Worm (Caenorhabditis elegans) whole organism, L4 larva: Measurements from ENCODE around the gene T10F2.2.

Experiments used
- D1046.2 ChIP-seq: fragments of 200-800 bp; sonication (Bioruptor generic); IDR thresholded peaks from 2 replicates; pipeline ENCODE4 v1.3.6; 2022; ENCODE audit warnings: missing genetic modification characterization, missing compliant biosample characterization
- F10B5.3 ChIP-seq: sonication (generic microtip); optimal IDR thresholded peaks from 2 replicates; lab custom pipeline; 2016; ENCODE audit warnings: mild to moderate bottlenecking, missing genetic modification characterization, missing compliant biosample characterization
- R02D3.7 ChIP-seq: fragments of 150-350 bp; sonication (generic microtip); optimal IDR thresholded peaks from 3 replicates; lab custom pipeline; 2014; ENCODE audit warnings: missing biosample characterization, missing genetic modification characterization
- T20F7.1 ChIP-seq: fragments of 200-800 bp; sonication (Bioruptor generic); optimal IDR thresholded peaks from 2 replicates; lab custom pipeline; 2018; ENCODE audit warnings: mild to moderate bottlenecking, missing genetic modification characterization, missing compliant biosample characterization
- Y48G9A.11 ChIP-seq: fragments of 200-800 bp; sonication (Bioruptor generic); IDR thresholded peaks from 2 replicates; pipeline ENCODE4 v1.3.6; 2022; ENCODE audit warnings: missing genetic modification reagents, missing genetic modification characterization, missing compliant biosample characterization
- ZK337.2 ChIP-seq: fragments of 200-800 bp; sonication (Bioruptor generic); IDR thresholded peaks from 2 replicates; pipeline ENCODE4 v1.3.6; 2022; ENCODE audit warnings: missing genetic modification reagents, missing genetic modification characterization, missing compliant biosample characterization
- aha-1 ChIP-seq: fragments of 150-350 bp; peaks from one replicate; lab custom pipeline; 2014; ENCODE audit warnings: missing biosample characterization, missing genetic modification characterization
- ama-1 ChIP-seq: fragments of 150-350 bp; optimal IDR thresholded peaks from 2 replicates; lab custom pipeline; 2014; ENCODE audit warnings: inconsistent platforms, mixed read lengths
- ceh-28 ChIP-seq: fragments of 150-350 bp; optimal IDR thresholded peaks from 2 replicates; lab custom pipeline; 2014; ENCODE audit warnings: missing biosample characterization, missing genetic modification reagents, missing genetic modification characterization
- ceh-62 ChIP-seq: sonication (generic microtip); optimal IDR thresholded peaks from 2 replicates; lab custom pipeline; 2017; ENCODE audit warnings: missing biosample characterization, missing genetic modification characterization
- cey-2 ChIP-seq: sonication (generic microtip); optimal IDR thresholded peaks from 3 replicates; lab custom pipeline; 2017; ENCODE audit warnings: missing genetic modification characterization, mild to moderate bottlenecking, missing compliant biosample characterization, antibody characterized with exemption, borderline replicate concordance; ENCODE audit not compliant: insufficient read depth
- daf-12 ChIP-seq: fragments of 150-350 bp; optimal IDR thresholded peaks from 2 replicates; lab custom pipeline; 2014; ENCODE audit warnings: missing biosample characterization, missing genetic modification reagents, missing genetic modification characterization
- daf-16 ChIP-seq, 3 experiments: sonication (generic microtip); optimal IDR thresholded peaks; 2 replicates each; lab custom pipeline; 2016 to 2017; ENCODE audit warnings: missing genetic modification characterization in 3 of 3, missing genetic modification reagents in 3 of 3, mild to moderate bottlenecking in 2 of 3, missing compliant biosample characterization in 2 of 3, missing biosample characterization in 1 of 3, moderate library complexity in 1 of 3
- daf-19 ChIP-seq: fragments of 200-800 bp; sonication (Bioruptor generic); conservative IDR thresholded peaks from 2 replicates; pipeline ENCODE4 v1.3.6; 2022; ENCODE audit warnings: missing genetic modification characterization, missing compliant biosample characterization
- daf-8 ChIP-seq: fragments of 200-800 bp; sonication (Bioruptor generic); IDR thresholded peaks from 2 replicates; pipeline ENCODE4 v1.3.6; 2022; ENCODE audit warnings: missing genetic modification characterization, missing compliant biosample characterization
- dmd-6 ChIP-seq: fragments of 200-800 bp; sonication (Bioruptor generic); IDR thresholded peaks from 2 replicates; pipeline ENCODE4 v1.3.6; 2022; ENCODE audit warnings: missing genetic modification reagents, missing genetic modification characterization, missing compliant biosample characterization
- duxl-1 ChIP-seq: sonication (generic microtip); optimal IDR thresholded peaks from 2 replicates; lab custom pipeline; 2016; ENCODE audit warnings: mild to moderate bottlenecking, missing genetic modification characterization, moderate library complexity, missing compliant biosample characterization; ENCODE audit not compliant: poor library complexity
- egl-27 ChIP-seq: sonication (generic microtip); optimal IDR thresholded peaks from 3 replicates; lab custom pipeline; 2017; ENCODE audit warnings: missing biosample characterization, missing genetic modification reagents, missing genetic modification characterization
- fkh-10 ChIP-seq: fragments of 150-350 bp; optimal IDR thresholded peaks from 2 replicates; lab custom pipeline; 2014; ENCODE audit warnings: missing biosample characterization, missing genetic modification reagents, missing genetic modification characterization
- fos-1 ChIP-seq: fragments of 150-350 bp; optimal IDR thresholded peaks from 2 replicates; lab custom pipeline; 2014; ENCODE audit warnings: missing biosample characterization, missing genetic modification characterization
- hlh-30 ChIP-seq: sonication (generic microtip); optimal IDR thresholded peaks from 2 replicates; lab custom pipeline; 2017; ENCODE audit warnings: antibody characterized with exemption, mild to moderate bottlenecking, missing genetic modification characterization, missing compliant biosample characterization; ENCODE audit not compliant: insufficient read depth
- hmg-1.1 ChIP-seq: fragments of 200-800 bp; sonication (Bioruptor generic); IDR thresholded peaks from 2 replicates; pipeline ENCODE4 v1.3.6; 2022; ENCODE audit warnings: missing genetic modification reagents, missing genetic modification characterization, missing compliant biosample characterization
- jun-1 ChIP-seq: fragments of 150-350 bp; optimal IDR thresholded peaks from 2 replicates; lab custom pipeline; 2014; ENCODE audit warnings: missing biosample characterization, missing genetic modification reagents, missing genetic modification characterization
- lim-7 ChIP-seq: fragments of 200-800 bp; sonication (Bioruptor generic); IDR thresholded peaks from 2 replicates; pipeline ENCODE4 v1.3.6; 2022; ENCODE audit warnings: missing genetic modification characterization, missing compliant biosample characterization
- lin-15B ChIP-seq: fragments of 150-350 bp; sonication (generic microtip); optimal IDR thresholded peaks from 3 replicates; lab custom pipeline; 2014; ENCODE audit warnings: missing biosample characterization, missing genetic modification characterization
- lin-39 ChIP-seq: fragments of 150-350 bp; optimal IDR thresholded peaks from 2 replicates; lab custom pipeline; 2014; ENCODE audit warnings: missing biosample characterization, missing genetic modification reagents, missing genetic modification characterization
- lir-3 ChIP-seq: sonication (generic microtip); optimal IDR thresholded peaks from 2 replicates; lab custom pipeline; 2016; ENCODE audit warnings: mild to moderate bottlenecking, missing genetic modification characterization, missing compliant biosample characterization
- lsy-2 ChIP-seq, 2 experiments: fragments of 150-350 bp in 1 of 2; sonication (generic microtip) in 1 of 2; optimal IDR thresholded peaks; 2 replicates each; lab custom pipeline; 2014 to 2017; ENCODE audit warnings: missing biosample characterization in 2 of 2, missing genetic modification characterization in 2 of 2
- madf-5 ChIP-seq, 2 experiments: fragments of 200-800 bp; sonication (Bioruptor generic); IDR thresholded peaks; 2 replicates each; pipeline ENCODE4 v1.3.6; 2022; ENCODE audit warnings: missing compliant biosample characterization in 2 of 2, missing genetic modification characterization in 2 of 2
- mdl-1 ChIP-seq, 2 experiments: fragments of 150-350 bp in 1 of 2; sonication (generic microtip) in 1 of 2; optimal IDR thresholded peaks; 2 replicates each; lab custom pipeline; 2014 to 2017; ENCODE audit warnings: missing biosample characterization in 2 of 2, missing genetic modification characterization in 2 of 2
- mdt-29 ChIP-seq: fragments of 200-800 bp; sonication (Bioruptor generic); IDR thresholded peaks from 2 replicates; pipeline ENCODE4 v1.3.6; 2022; ENCODE audit warnings: missing genetic modification reagents, missing genetic modification characterization, missing compliant biosample characterization
- mes-2 ChIP-seq: sonication (generic microtip); optimal IDR thresholded peaks from 2 replicates; lab custom pipeline; 2016; ENCODE audit warnings: missing genotype, mild to moderate bottlenecking, missing genetic modification characterization, missing compliant biosample characterization; ENCODE audit not compliant: poor library complexity, severe bottlenecking
- mxl-2 ChIP-seq: fragments of 200-800 bp; sonication (Bioruptor generic); conservative IDR thresholded peaks from 2 replicates; pipeline ENCODE4 v1.3.6; 2022; ENCODE audit warnings: missing genetic modification reagents, missing genetic modification characterization, missing compliant biosample characterization
- nhr-10 ChIP-seq: fragments of 150-350 bp; optimal IDR thresholded peaks from 2 replicates; lab custom pipeline; 2014; ENCODE audit warnings: missing biosample characterization, missing genetic modification characterization
- nhr-102 ChIP-seq: sonication (generic microtip); optimal IDR thresholded peaks from 2 replicates; lab custom pipeline; 2016; ENCODE audit warnings: mild to moderate bottlenecking, missing genetic modification characterization, moderate library complexity, missing compliant biosample characterization
- nhr-11 ChIP-seq: fragments of 150-350 bp; optimal IDR thresholded peaks from 2 replicates; lab custom pipeline; 2014; ENCODE audit warnings: missing biosample characterization, missing genetic modification characterization
- nhr-111 ChIP-seq: fragments of 200-800 bp; sonication (Bioruptor generic); optimal IDR thresholded peaks from 2 replicates; lab custom pipeline; 2018; ENCODE audit warnings: mild to moderate bottlenecking, missing genetic modification characterization, missing compliant biosample characterization
- nhr-28 ChIP-seq: fragments of 150-350 bp; optimal IDR thresholded peaks from 2 replicates; lab custom pipeline; 2014; ENCODE audit warnings: missing biosample characterization, missing genetic modification characterization
- nhr-42 ChIP-seq: fragments of 200-800 bp; sonication (Bioruptor generic); IDR thresholded peaks from 2 replicates; pipeline ENCODE4 v1.3.6; 2022; ENCODE audit warnings: missing genetic modification characterization, missing compliant biosample characterization
- nhr-48 ChIP-seq: sonication (generic microtip); optimal IDR thresholded peaks from 2 replicates; lab custom pipeline; 2016; ENCODE audit warnings: mild to moderate bottlenecking, missing genetic modification characterization, missing compliant biosample characterization
- nhr-6 ChIP-seq: fragments of 150-350 bp; optimal IDR thresholded peaks from 2 replicates; lab custom pipeline; 2014; ENCODE audit warnings: missing biosample characterization, missing genetic modification characterization
- nhr-76 ChIP-seq: fragments of 150-350 bp; optimal IDR thresholded peaks from 2 replicates; lab custom pipeline; 2014; ENCODE audit warnings: missing biosample characterization, missing genetic modification characterization
- php-3 ChIP-seq: fragments of 200-800 bp; sonication (Bioruptor generic); IDR thresholded peaks from 2 replicates; pipeline ENCODE4 v1.3.6; 2022; ENCODE audit warnings: missing genetic modification reagents, missing genetic modification characterization, missing compliant biosample characterization
- pqm-1 ChIP-seq: sonication (generic microtip); optimal IDR thresholded peaks from 2 replicates; lab custom pipeline; 2017; ENCODE audit warnings: missing biosample characterization, missing genetic modification characterization
- set-16 ChIP-seq: fragments of 200-800 bp; sonication (Bioruptor generic); IDR thresholded peaks from 2 replicates; pipeline ENCODE4 v1.3.6; 2022; ENCODE audit warnings: missing genetic modification reagents, missing genetic modification characterization, missing compliant biosample characterization
- snpc-4 ChIP-seq: fragments of 150-350 bp; optimal IDR thresholded peaks from 2 replicates; lab custom pipeline; 2014; ENCODE audit warnings: missing biosample characterization, missing genetic modification characterization
- spr-1 ChIP-seq: sonication (generic microtip); optimal IDR thresholded peaks from 2 replicates; lab custom pipeline; 2016; ENCODE audit warnings: mild to moderate bottlenecking, missing genetic modification characterization, missing compliant biosample characterization
- unc-130 ChIP-seq: sonication (generic microtip); optimal IDR thresholded peaks from 2 replicates; lab custom pipeline; 2016; ENCODE audit warnings: missing genetic modification reagents, missing genetic modification characterization, missing compliant biosample characterization
- zag-1 ChIP-seq: fragments of 150-350 bp; optimal IDR thresholded peaks from 2 replicates; lab custom pipeline; 2014; ENCODE audit warnings: missing biosample characterization, missing genetic modification characterization
- ztf-11 ChIP-seq: fragments of 150-350 bp; optimal IDR thresholded peaks from 2 replicates; lab custom pipeline; 2014; ENCODE audit warnings: missing biosample characterization, missing genetic modification characterization

Gene T10F2.2

ce11 chrIII:5190671-5191174, 25.6 kb upstream of the T10F2.2 start, which contains the start of gene hira-1 (continued):
- TF ChIP-seq F10B5.3 (tag; lab: Kevin White, UChicago), result no peak
- peak; percentile 39 for TF ChIP-seq hlh-30 (tag; lab: Kevin White, UChicago)
- TF ChIP-seq, all 104 proteins: peak for 9

ce11 chrIII:5190179-5190578, 25.1 kb upstream of the T10F2.2 start:
- TF ChIP-seq Y48G9A.11 (GFP tag; lab: Robert Waterston, UW) (no peak), lin-15B (no peak), mdl-1 (tag; optimal IDR thresholded peaks at IDR 0.05; lab: Kevin White, UChicago) (no peak), daf-8 (GFP tag; lab: Robert Waterston, UW) (no peak), aha-1 (tag; lab: Kevin White, UChicago) (no peak), daf-12 (tag; lab: Kevin White, UChicago) (no peak), D1046.2 (GFP tag; lab: Robert Waterston, UW) (no peak), unc-130 (GFP tag; lab: Kevin White, UChicago) (no peak), ceh-62 (no peak), T20F7.1 (GFP tag; lab: Kevin White, UChicago) (no peak), duxl-1 (tag; lab: Kevin White, UChicago) (no peak), nhr-10 (tag; lab: Kevin White, UChicago) (no peak), madf-5 (GFP tag; IDR thresholded peaks at IDR 0.05; lab: Robert Waterston, UW) (no peak), mes-2 (tag; lab: Kevin White, UChicago) (peak; percentile 88), lin-39 (tag; lab: Kevin White, UChicago) (no peak), nhr-11 (tag; lab: Kevin White, UChicago) (no peak), ZK337.2 (GFP tag; lab: Robert Waterston, UW) (peak; percentile 58; the same call in 1 of the 2 replicates), ztf-11 (no peak), nhr-6 (tag; lab: Kevin White, UChicago) (no peak), pqm-1 (tag; lab: Kevin White, UChicago) (no peak), F10B5.3 (tag; lab: Kevin White, UChicago) (no peak), nhr-76 (tag; lab: Kevin White, UChicago) (no peak), ama-1 (lab: Kevin White, UChicago) (no peak), daf-19 (GFP tag; lab: Robert Waterston, UW) (no peak), snpc-4 (tag; lab: Kevin White, UChicago) (no peak), spr-1 (tag; lab: Kevin White, UChicago) (no peak), php-3 (no peak), lim-7 (no peak), egl-27 (tag; lab: Kevin White, UChicago) (no peak), nhr-28 (tag; lab: Kevin White, UChicago) (no peak), mdt-29 (GFP tag; lab: Robert Waterston, UW) (no peak), hmg-1.1 (no peak), daf-16 (GFP tag; optimal IDR thresholded peaks at IDR 0.05; lab: Kevin White, UChicago) (no peak), daf-16 (tag; optimal IDR thresholded peaks at IDR 0.05; lab: Kevin White, UChicago) (no peak), set-16 (GFP tag; lab: Robert Waterston, UW) (no peak), nhr-102 (tag; lab: Kevin White, UChicago) (no peak), lir-3 (tag; lab: Kevin White, UChicago) (no peak), nhr-42 (GFP tag; lab: Robert Waterston, UW) (no peak), ceh-28 (tag; lab: Kevin White, UChicago) (no peak), jun-1 (tag; lab: Kevin White, UChicago) (no peak), R02D3.7 (tag; lab: Kevin White, UChicago) (no peak), fkh-10 (GFP tag; lab: Kevin White, UChicago) (no peak), dmd-6 (GFP tag; lab: Robert Waterston, UW) (peak; percentile 33; the same call in 1 of the 2 replicates), nhr-111 (no peak), cey-2 (tag; lab: Kevin White, UChicago) (no peak), lsy-2 (tag; optimal IDR thresholded peaks at IDR 0.05; lab: Kevin White, UChicago) (peak in 1 of 2 experiments; percentile 27), nhr-48 (tag; lab: Kevin White, UChicago) (no peak), zag-1 (tag; lab: Kevin White, UChicago) (no peak), fos-1 (tag; lab: Kevin White, UChicago) (no peak), mxl-2 (GFP tag; lab: Robert Waterston, UW) (no peak)
